Fruit fly (Drosophila melanogaster) whole organism, wandering third instar larva: Measurements from ENCODE around the gene Lipt2.

ENCODE experiments used
- CG32264 ChIP-seq: fragments of 200-800 bp; sonication (Bioruptor generic); optimal IDR thresholded peaks from 2 replicates; lab custom pipeline; 2016; ENCODE audit warnings: missing biosample characterization, missing genetic modification characterization
- CG9705 ChIP-seq: fragments of 200-800 bp; sonication (Bioruptor generic); optimal IDR thresholded peaks from 2 replicates; lab custom pipeline; 2018; ENCODE audit warnings: missing biosample characterization, mild to moderate bottlenecking, missing genetic modification characterization
- CrebA ChIP-seq: fragments of 200-800 bp; sonication (Bioruptor generic); optimal IDR thresholded peaks from 2 replicates; lab custom pipeline; 2016; ENCODE audit warnings: missing biosample characterization, mild to moderate bottlenecking, missing genetic modification characterization, borderline replicate concordance
- Dfd ChIP-seq: fragments of >200 bp; optimal IDR thresholded peaks from 2 replicates; lab custom pipeline; 2017; ENCODE audit warnings: missing biosample characterization, missing genetic modification characterization
- Hnf4 ChIP-seq: fragments of 200-800 bp; sonication (Bioruptor generic); optimal IDR thresholded peaks from 2 replicates; lab custom pipeline; 2016; ENCODE audit warnings: missing biosample characterization, mild to moderate bottlenecking, missing genetic modification characterization
- Jra ChIP-seq: sonication (Bioruptor generic); optimal IDR thresholded peaks from 2 replicates; lab custom pipeline; 2016; ENCODE audit warnings: missing biosample characterization, missing genetic modification characterization
- Mio ChIP-seq: sonication (Bioruptor generic); optimal IDR thresholded peaks from 2 replicates; lab custom pipeline; 2016; ENCODE audit warnings: missing biosample characterization, missing genetic modification characterization
- Myc ChIP-seq: fragments of >200 bp; optimal IDR thresholded peaks from 2 replicates; lab custom pipeline; 2017
- Rel ChIP-seq, 2 experiments: fragments of 200-800 bp; sonication (Bioruptor generic) in 1 of 2; optimal IDR thresholded peaks; 2 replicates in 1 of 2; 3 replicates in 1 of 2; lab custom pipeline; 2016 to 2019; ENCODE audit warnings: mild to moderate bottlenecking in 2 of 2, missing biosample characterization in 2 of 2, missing genetic modification characterization in 2 of 2, moderate library complexity in 1 of 2
- Vsx2 ChIP-seq: fragments of 200-300, 225-300 bp; sonication (Bioruptor generic); optimal IDR thresholded peaks from 2 replicates; lab custom pipeline; 2018; ENCODE audit warnings: missing biosample characterization, missing genetic modification characterization; ENCODE audit not compliant: partially characterized antibody
- br ChIP-seq: fragments of 200-800 bp; sonication (Bioruptor generic); optimal IDR thresholded peaks from 2 replicates; lab custom pipeline; 2016; ENCODE audit warnings: missing biosample characterization, missing genetic modification characterization
- brk ChIP-seq: fragments of 200-800 bp; sonication (Bioruptor generic); optimal IDR thresholded peaks from 2 replicates; lab custom pipeline; 2016; ENCODE audit warnings: missing biosample characterization, mild to moderate bottlenecking, missing genetic modification characterization
- dl ChIP-seq, 2 experiments: fragments of 175-275, 200-275 bp in 1 of 2; fragments of 200-275 bp in 1 of 2; sonication (Bioruptor generic); optimal IDR thresholded peaks; lab custom pipeline; 2018; ENCODE audit warnings: mild to moderate bottlenecking in 2 of 2, missing biosample characterization in 2 of 2, missing genetic modification characterization in 2 of 2, moderate library complexity in 2 of 2; ENCODE audit not compliant: partially characterized antibody in 2 of 2, insufficient read depth in 1 of 2
- dmrt93B ChIP-seq: fragments of 200-800 bp; sonication (Bioruptor generic); optimal IDR thresholded peaks from 2 replicates; lab custom pipeline; 2018; ENCODE audit warnings: missing biosample characterization, mild to moderate bottlenecking, missing genetic modification characterization
- dsf ChIP-seq: sonication (Bioruptor generic); optimal IDR thresholded peaks from 2 replicates; lab custom pipeline; 2016; ENCODE audit warnings: missing biosample characterization, missing genetic modification characterization, borderline replicate concordance
- ey ChIP-seq: fragments of 200-800 bp; sonication (Bioruptor generic); optimal IDR thresholded peaks from 2 replicates; lab custom pipeline; 2016; ENCODE audit warnings: missing biosample characterization, missing genetic modification characterization
- foxo ChIP-seq, 2 experiments: fragments of 200-800 bp; sonication (Bioruptor generic); optimal IDR thresholded peaks; 2 replicates in 1 of 2; 3 replicates in 1 of 2; lab custom pipeline; 2016 to 2017; ENCODE audit warnings: missing biosample characterization in 2 of 2, missing genetic modification characterization in 2 of 2
- fru ChIP-seq: fragments of 200-800 bp; sonication (Bioruptor generic); optimal IDR thresholded peaks from 3 replicates; lab custom pipeline; 2016; ENCODE audit warnings: missing biosample characterization, mild to moderate bottlenecking, missing genetic modification characterization
- h ChIP-seq: fragments of 200-800 bp; sonication (Bioruptor generic); optimal IDR thresholded peaks from 3 replicates; lab custom pipeline; 2016; ENCODE audit warnings: missing biosample characterization, mild to moderate bottlenecking, missing genetic modification characterization
- jim ChIP-seq: fragments of 175-275, 200-325 bp; sonication (Bioruptor generic); optimal IDR thresholded peaks from 2 replicates; lab custom pipeline; 2016; ENCODE audit warnings: missing biosample characterization, mild to moderate bottlenecking, missing genetic modification characterization
- psq ChIP-seq: fragments of 200-800 bp; sonication (Bioruptor generic); optimal IDR thresholded peaks from 3 replicates; lab custom pipeline; 2017; ENCODE audit warnings: missing biosample characterization, mild to moderate bottlenecking, missing genetic modification characterization, moderate library complexity
- rgr ChIP-seq: fragments of 200-800 bp; sonication (Bioruptor generic); optimal IDR thresholded peaks from 3 replicates; lab custom pipeline; 2016; ENCODE audit warnings: missing biosample characterization, mild to moderate bottlenecking, missing genetic modification characterization
- sage ChIP-seq: fragments of 200-800 bp; sonication (Bioruptor generic); optimal IDR thresholded peaks from 2 replicates; lab custom pipeline; 2016; ENCODE audit warnings: missing biosample characterization, mild to moderate bottlenecking, missing genetic modification characterization
- tai ChIP-seq: sonication (Bioruptor generic); optimal IDR thresholded peaks from 2 replicates; lab custom pipeline; 2016; ENCODE audit warnings: missing biosample characterization, missing genetic modification characterization
- usp ChIP-seq: fragments of >200 bp; optimal IDR thresholded peaks from 2 replicates; lab custom pipeline; 2017; ENCODE audit warnings: missing biosample characterization, missing genetic modification characterization
- woc ChIP-seq: sonication (Bioruptor generic); optimal IDR thresholded peaks from 2 replicates; lab custom pipeline; 2016; ENCODE audit warnings: missing biosample characterization, mild to moderate bottlenecking, missing genetic modification characterization

Gene Lipt2

DNA sequence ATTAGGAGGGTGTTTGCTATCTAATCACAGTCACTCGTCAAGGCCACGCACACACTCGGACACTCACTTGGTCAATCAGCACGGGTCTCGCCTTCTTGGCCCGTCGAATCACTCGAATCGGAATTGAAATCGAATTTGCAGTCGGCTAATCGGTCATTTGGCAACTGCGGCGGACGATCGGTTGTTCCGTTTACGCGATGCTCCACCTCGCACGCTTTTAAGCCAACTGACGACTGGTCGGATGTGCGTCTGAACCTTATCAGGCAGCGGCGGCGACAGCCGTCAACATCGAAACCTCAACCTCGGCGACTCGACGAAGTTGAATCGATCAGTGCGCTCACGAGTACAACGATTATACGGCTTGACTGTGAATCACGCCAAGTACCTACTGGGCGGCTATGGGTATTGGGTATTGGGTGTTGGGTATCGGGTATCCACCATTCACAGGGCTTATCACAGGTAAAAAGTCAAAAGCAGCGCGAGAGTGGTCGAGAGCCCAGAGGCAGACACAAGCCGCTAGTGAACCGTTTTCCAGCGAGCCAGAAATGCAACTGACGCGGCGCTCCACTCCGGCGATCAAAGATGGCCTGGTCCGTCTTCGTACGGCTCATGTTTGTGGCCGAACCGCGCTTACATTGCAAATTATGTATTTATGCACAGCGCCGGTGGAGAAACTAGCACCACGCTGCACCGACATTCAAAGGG, 34.1 kb upstream of the Lipt2 start (continued):
- peak in 1 of 2 experiments; percentile 29 for TF ChIP-seq foxo (GFP tag; optimal IDR thresholded peaks at IDR 0.05; lab: Kevin White, UChicago)
- peak; percentile 43 for TF ChIP-seq Vsx2 (GFP tag; lab: Kevin White, UChicago)
- TF ChIP-seq Mio = no peak
- TF ChIP-seq dmrt93B (GFP tag; lab: Kevin White, UChicago) = no peak
- TF ChIP-seq CrebA (GFP tag; lab: Kevin White, UChicago) = no peak
- no peak for TF ChIP-seq woc (GFP tag; lab: Kevin White, UChicago)
- TF ChIP-seq, all 38 proteins: peak for 11

DNA sequence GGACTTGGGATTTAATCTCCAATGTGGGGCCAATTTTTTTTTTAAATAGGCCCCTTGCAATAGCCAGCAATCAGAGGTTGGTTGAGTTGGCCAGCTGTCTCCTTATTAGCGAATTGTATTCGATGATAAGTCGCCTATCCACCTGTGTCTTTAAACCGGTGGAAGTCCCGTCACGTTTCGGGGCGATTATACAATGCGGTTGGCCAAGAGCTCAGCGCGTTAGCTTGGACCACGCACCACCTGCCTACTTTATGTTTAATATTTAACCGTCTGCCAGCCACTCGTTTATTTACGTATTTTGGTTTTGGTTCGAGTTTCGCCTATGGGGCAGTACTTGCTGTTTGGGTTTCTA, 33.5 kb upstream of the Lipt2 start:
- no peak for TF ChIP-seq woc (GFP tag; lab: Kevin White, UChicago)
- TF ChIP-seq Jra = no peak
- TF ChIP-seq Rel (GFP tag; optimal IDR thresholded peaks at IDR 0.05; lab: Kevin White, UChicago) = no peak
- TF ChIP-seq Rel (tag; optimal IDR thresholded peaks at IDR 0.05; lab: Kevin White, UChicago) = peak; percentile 2

DNA sequence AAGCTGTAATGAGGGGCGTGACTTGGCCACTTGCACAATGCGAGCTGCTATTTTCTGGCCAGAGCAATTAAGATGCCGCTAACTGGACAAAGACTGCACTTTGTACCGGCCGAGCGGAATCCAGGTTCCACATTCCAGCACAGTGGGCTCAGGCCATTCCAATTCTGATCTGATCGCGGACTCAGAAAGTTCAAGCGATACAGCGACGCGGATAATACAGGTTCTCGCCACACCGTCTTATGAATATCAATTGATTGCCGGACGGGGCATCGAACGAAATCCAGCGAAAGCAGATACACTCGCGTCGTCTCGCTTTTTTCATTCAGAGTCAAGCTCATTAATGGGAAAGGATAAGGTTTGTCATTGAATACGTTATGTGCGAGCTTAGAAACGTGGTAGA, 31.8 kb upstream of the Lipt2 start:
- TF ChIP-seq Hnf4 (GFP tag; lab: Kevin White, UChicago) = peak; percentile 72
- TF ChIP-seq jim (GFP tag; lab: Kevin White, UChicago) = no peak
- no peak for TF ChIP-seq CrebA (GFP tag; lab: Kevin White, UChicago)
- TF ChIP-seq rgr = no peak
- TF ChIP-seq Rel (GFP tag; optimal IDR thresholded peaks at IDR 0.05; lab: Kevin White, UChicago) = no peak
- no peak for TF ChIP-seq Rel (tag; optimal IDR thresholded peaks at IDR 0.05; lab: Kevin White, UChicago)

DNA sequence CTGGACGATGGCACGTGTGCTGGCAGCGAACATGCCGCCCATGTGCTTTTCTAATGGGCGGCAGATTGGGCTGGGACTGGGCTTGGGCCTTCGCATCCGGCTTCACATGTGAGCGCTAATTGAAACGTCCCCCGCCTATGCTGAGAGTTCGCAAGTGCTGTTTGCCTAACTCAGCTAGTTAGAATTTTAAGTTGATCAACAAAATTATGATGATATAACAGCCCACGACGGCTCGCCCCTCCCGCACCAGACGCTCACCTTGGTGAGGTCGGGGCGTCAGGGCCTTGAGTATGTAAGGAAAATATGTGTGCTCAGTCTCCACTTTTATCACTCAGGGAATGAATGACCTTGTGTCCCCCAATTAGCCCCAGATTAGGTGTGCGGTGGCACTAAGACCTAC, 29.8 kb upstream of the Lipt2 start:
- TF ChIP-seq sage (GFP tag; lab: Kevin White, UChicago) = no peak
- no peak for TF ChIP-seq rgr
- TF ChIP-seq jim (GFP tag; lab: Kevin White, UChicago) = no peak
- no peak for TF ChIP-seq fru (GFP tag; lab: Kevin White, UChicago)
- no peak for TF ChIP-seq CG9705 (GFP tag; lab: Kevin White, UChicago)
- TF ChIP-seq h = no peak

DNA sequence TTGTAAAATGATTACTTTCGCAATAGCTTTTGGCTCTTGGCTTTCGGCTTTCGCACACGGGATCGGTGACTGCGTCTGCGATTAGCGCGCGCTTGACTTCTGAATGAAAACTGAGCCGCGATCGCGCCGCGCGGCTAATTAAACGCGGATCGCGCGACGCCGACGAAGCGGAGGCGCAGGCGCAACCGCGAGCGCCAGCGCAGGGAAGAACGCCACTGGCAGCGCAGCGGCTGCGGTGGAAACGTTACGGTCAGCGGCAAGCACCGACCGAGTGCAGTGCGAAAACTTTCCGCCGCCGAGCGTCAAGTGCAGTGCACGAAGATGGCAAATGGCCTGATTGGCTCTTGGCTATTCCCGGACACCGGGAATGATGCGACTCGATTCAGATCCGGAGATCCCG, 25.7 kb upstream of the Lipt2 start, which contains the start of gene CG31522:
Gene CG31522, minus strand, starts transcription at position 101 of the 400 bp plus-strand sequence.
- TF ChIP-seq ey (GFP tag; lab: Kevin White, UChicago) = no peak
- TF ChIP-seq Mio = no peak
- no peak for TF ChIP-seq br
- TF ChIP-seq, all 38 proteins: peak for 0

DNA sequence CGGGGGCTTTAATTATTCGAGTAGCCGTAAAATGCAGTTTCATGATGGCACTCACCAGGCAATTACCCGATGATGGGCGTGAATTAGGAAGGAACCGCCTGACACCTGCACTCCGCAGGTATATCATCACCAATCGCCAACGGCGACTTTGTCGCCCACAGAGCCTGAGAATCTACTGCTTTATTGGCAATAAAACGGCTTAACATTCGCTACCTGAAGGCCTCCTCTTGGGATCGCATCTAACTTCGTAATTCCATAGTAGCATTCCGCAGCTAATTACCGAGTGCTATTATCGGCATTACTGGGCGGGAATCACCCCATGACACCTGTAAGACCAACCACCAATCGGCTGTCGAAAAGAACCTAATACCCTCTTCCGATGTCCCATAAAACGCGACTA, 21.1 kb upstream of the Lipt2 start:
- TF ChIP-seq Hnf4 (GFP tag; lab: Kevin White, UChicago) (no peak), woc (GFP tag; lab: Kevin White, UChicago) (no peak), Jra (no peak), Myc (no peak), tai (GFP tag; lab: Kevin White, UChicago) (no peak), usp (GFP tag; lab: Kevin White, UChicago) (no peak), CG32264 (GFP tag; lab: Kevin White, UChicago) (no peak), dl (GFP tag; optimal IDR thresholded peaks at IDR 0.05; lab: Kevin White, UChicago; ENCODE audit: insufficient read depth in 1 of 2, partially characterized antibody in 2 of 2) (no peak), dmrt93B (GFP tag; lab: Kevin White, UChicago) (no peak), brk (GFP tag; lab: Kevin White, UChicago) (no peak), CrebA (GFP tag; lab: Kevin White, UChicago) (no peak), Rel (GFP tag; optimal IDR thresholded peaks at IDR 0.05; lab: Kevin White, UChicago) (no peak), Rel (tag; optimal IDR thresholded peaks at IDR 0.05; lab: Kevin White, UChicago) (no peak), dsf (GFP tag; lab: Kevin White, UChicago) (no peak), psq (no peak), fru (GFP tag; lab: Kevin White, UChicago) (no peak), Mio (no peak), jim (GFP tag; lab: Kevin White, UChicago) (no peak)

DNA sequence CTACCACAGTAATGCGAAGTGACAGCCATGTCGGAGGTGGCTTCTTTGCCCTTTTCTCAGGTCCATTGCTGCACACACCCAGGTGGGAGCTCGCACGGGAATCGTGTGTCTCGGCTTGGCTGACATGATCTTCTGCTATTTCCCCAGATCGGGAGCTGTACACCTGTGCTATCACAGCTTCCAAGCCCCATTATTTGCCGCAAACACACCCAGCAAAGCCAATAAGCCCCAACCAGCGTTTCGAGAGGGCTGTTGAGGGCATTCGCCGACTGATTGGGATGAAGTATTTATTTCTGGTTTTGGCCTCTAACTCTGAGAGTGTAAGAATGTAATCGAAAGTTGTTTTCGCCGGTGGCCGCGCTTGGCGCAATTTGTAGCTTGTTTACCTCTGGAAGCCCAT, 20.5 kb upstream of the Lipt2 start:
- TF ChIP-seq rgr = no peak
- TF ChIP-seq Rel (GFP tag; optimal IDR thresholded peaks at IDR 0.05; lab: Kevin White, UChicago) = no peak
- TF ChIP-seq Rel (tag; optimal IDR thresholded peaks at IDR 0.05; lab: Kevin White, UChicago) = no peak
- TF ChIP-seq br = no peak
- TF ChIP-seq ey (GFP tag; lab: Kevin White, UChicago) = no peak
- TF ChIP-seq foxo (GFP tag; optimal IDR thresholded peaks at IDR 0.05; lab: Kevin White, UChicago) = no peak
- TF ChIP-seq Dfd (GFP tag; lab: Kevin White, UChicago) = no peak
